Worm (Caenorhabditis elegans) whole organism, young adult: Measurements from ENCODE around the gene ash-2.

Experiments
- B0261.1 ChIP-seq: sonication (generic microtip); optimal IDR thresholded peaks from 2 replicates; lab custom pipeline; 2016; ENCODE audit warnings: mild to moderate bottlenecking, missing genetic modification characterization, moderate library complexity, missing compliant biosample characterization
- F37B4.10 ChIP-seq: fragments of 200-800 bp; sonication (Bioruptor generic); IDR thresholded peaks from 2 replicates; pipeline ENCODE4 v1.3.6; 2022; ENCODE audit warnings: missing genetic modification characterization, missing compliant biosample characterization
- F49E8.2 ChIP-seq: sonication (generic microtip); optimal IDR thresholded peaks from 3 replicates; lab custom pipeline; 2017; ENCODE audit warnings: missing genetic modification characterization, mild to moderate bottlenecking, missing compliant biosample characterization, antibody characterized with exemption, moderate library complexity; ENCODE audit not compliant: insufficient read depth
- F52B5.7 ChIP-seq: sonication (generic microtip); optimal IDR thresholded peaks from 2 replicates; lab custom pipeline; 2016; ENCODE audit warnings: mild to moderate bottlenecking, missing genetic modification characterization, missing compliant biosample characterization
- K12H6.12 ChIP-seq: fragments of 200-800 bp; sonication (Bioruptor generic); optimal IDR thresholded peaks from 2 replicates; lab custom pipeline; 2018; ENCODE audit warnings: mild to moderate bottlenecking, missing genetic modification characterization, missing compliant biosample characterization
- Y53G8AR.9 ChIP-seq: fragments of 200-800 bp; sonication (Bioruptor generic); conservative IDR thresholded peaks from 2 replicates; pipeline ENCODE4 v1.3.6; 2022; ENCODE audit warnings: missing genetic modification reagents, missing genetic modification characterization, missing compliant biosample characterization
- Y67H2A.10 ChIP-seq: fragments of 200-800 bp; sonication (Bioruptor generic); conservative IDR thresholded peaks from 2 replicates; pipeline ENCODE4 v1.3.6; 2022; ENCODE audit warnings: missing genetic modification reagents, missing genetic modification characterization, missing compliant biosample characterization
- Y79H2A.3 ChIP-seq: fragments of 200-800 bp; sonication (Bioruptor generic); conservative IDR thresholded peaks from 2 replicates; pipeline ENCODE4 v1.3.6; 2022; ENCODE audit warnings: missing genetic modification reagents, missing genetic modification characterization, missing compliant biosample characterization
- ZK185.1 ChIP-seq: sonication (generic microtip); optimal IDR thresholded peaks from 2 replicates; lab custom pipeline; 2016; ENCODE audit warnings: mild to moderate bottlenecking, missing genetic modification characterization, missing compliant biosample characterization; ENCODE audit not compliant: poor library complexity, severe bottlenecking
- aptf-2 ChIP-seq: fragments of 200-800 bp; sonication (Bioruptor generic); conservative IDR thresholded peaks from 2 replicates; pipeline ENCODE4 v1.3.6; 2022; ENCODE audit warnings: missing genetic modification reagents, missing genetic modification characterization, missing compliant biosample characterization
- atf-7 ChIP-seq: sonication (generic microtip); optimal IDR thresholded peaks from 2 replicates; lab custom pipeline; 2017; ENCODE audit warnings: mild to moderate bottlenecking, missing genetic modification characterization, missing compliant biosample characterization
- bed-1 ChIP-seq: fragments of 200-800 bp; sonication (Bioruptor generic); IDR thresholded peaks from 2 replicates; pipeline ENCODE4 v1.3.6; 2022; ENCODE audit warnings: missing genetic modification reagents, missing genetic modification characterization, missing compliant biosample characterization
- cebp-1 ChIP-seq, 2 experiments: fragments of 200-800 bp in 1 of 2; sonication (Bioruptor generic) in 1 of 2; sonication (generic microtip) in 1 of 2; IDR thresholded peaks in 1 of 2; optimal IDR thresholded peaks in 1 of 2; 2 replicates each; pipeline versions ENCODE4 v1.3.6 to Lab custom; 2017 to 2022; ENCODE audit warnings: missing compliant biosample characterization in 2 of 2, missing genetic modification characterization in 2 of 2, mild to moderate bottlenecking in 1 of 2, missing genetic modification reagents in 1 of 2, moderate library complexity in 1 of 2
- ceh-100 ChIP-seq: fragments of 200-800 bp; sonication (Bioruptor generic); IDR thresholded peaks from 2 replicates; pipeline ENCODE4 v1.3.6; 2022; ENCODE audit warnings: missing genetic modification reagents, missing genetic modification characterization, missing compliant biosample characterization
- ceh-58 ChIP-seq: fragments of 200-800 bp; sonication (Bioruptor generic); IDR thresholded peaks from 2 replicates; pipeline ENCODE4 v1.3.6; 2022; ENCODE audit warnings: missing genetic modification characterization, missing compliant biosample characterization
- die-1 ChIP-seq: sonication (generic microtip); optimal IDR thresholded peaks from 2 replicates; lab custom pipeline; 2016; ENCODE audit warnings: missing genotype, mild to moderate bottlenecking, missing genetic modification characterization, missing compliant biosample characterization
- dox-1 ChIP-seq: fragments of 200-800 bp; sonication (Bioruptor generic); IDR thresholded peaks from 2 replicates; pipeline ENCODE4 v1.3.6; 2022; ENCODE audit warnings: missing genetic modification reagents, missing genetic modification characterization, missing compliant biosample characterization
- dpff-1 ChIP-seq: sonication (generic microtip); optimal IDR thresholded peaks from 2 replicates; lab custom pipeline; 2017; ENCODE audit warnings: mild to moderate bottlenecking, missing genetic modification characterization, missing compliant biosample characterization
- hlh-12 ChIP-seq: sonication (generic microtip); optimal IDR thresholded peaks from 2 replicates; lab custom pipeline; 2016; ENCODE audit warnings: missing genetic modification characterization, missing compliant biosample characterization
- let-526 ChIP-seq: fragments of 200-800 bp; sonication (Bioruptor generic); IDR thresholded peaks from 2 replicates; pipeline ENCODE4 v1.3.6; 2022; ENCODE audit warnings: missing genetic modification reagents, missing genetic modification characterization, missing compliant biosample characterization
- lir-1 ChIP-seq: fragments of 200-800 bp; sonication (Bioruptor generic); conservative IDR thresholded peaks from 2 replicates; pipeline ENCODE4 v1.3.6; 2022; ENCODE audit warnings: missing genetic modification reagents, missing genetic modification characterization, missing compliant biosample characterization
- madf-3 ChIP-seq: fragments of 200-800 bp; sonication (Bioruptor generic); IDR thresholded peaks from 2 replicates; pipeline ENCODE4 v1.3.6; 2022; ENCODE audit warnings: missing genetic modification reagents, missing genetic modification characterization, missing compliant biosample characterization
- madf-6 ChIP-seq: fragments of 200-800 bp; sonication (Bioruptor generic); IDR thresholded peaks from 2 replicates; pipeline ENCODE4 v1.3.6; 2022; ENCODE audit warnings: missing genetic modification reagents, missing genetic modification characterization, missing compliant biosample characterization
- nfya-1 ChIP-seq: sonication (generic microtip); optimal IDR thresholded peaks from 2 replicates; lab custom pipeline; 2017; ENCODE audit warnings: antibody characterized with exemption, missing compliant biosample characterization, missing genetic modification characterization, borderline replicate concordance; ENCODE audit not compliant: insufficient read depth
- nhr-80 ChIP-seq: sonication (generic microtip); optimal IDR thresholded peaks from 2 replicates; lab custom pipeline; 2016; ENCODE audit warnings: missing genetic modification characterization, missing compliant biosample characterization
- pbrm-1 ChIP-seq: fragments of 200-800 bp; sonication (Bioruptor generic); IDR thresholded peaks from 2 replicates; pipeline ENCODE4 v1.3.6; 2022; ENCODE audit warnings: missing genetic modification reagents, missing genetic modification characterization, missing compliant biosample characterization
- rcor-1 ChIP-seq: fragments of 200-800 bp; sonication (Bioruptor generic); IDR thresholded peaks from 2 replicates; pipeline ENCODE4 v1.3.6; 2022; ENCODE audit warnings: missing genetic modification reagents, missing genetic modification characterization, missing compliant biosample characterization
- rec-8 ChIP-seq, 2 experiments: sonication (generic microtip); optimal IDR thresholded peaks; 2 replicates each; lab custom pipeline; 2016; ENCODE audit warnings: mild to moderate bottlenecking in 2 of 2, missing genetic modification characterization in 2 of 2, missing genetic modification reagents in 2 of 2, missing genotype in 2 of 2, missing biosample characterization in 1 of 2, missing compliant biosample characterization in 1 of 2, moderate library complexity in 1 of 2
- snpc-4 ChIP-seq, 5 experiments: fragments of 150-350 bp in 1 of 5; sonication (generic microtip) in 4 of 5; optimal IDR thresholded peaks; 2 replicates each; lab custom pipeline; 2014 to 2018; ENCODE audit warnings: missing genetic modification characterization in 5 of 5, missing biosample characterization in 3 of 5, antibody characterized with exemption in 2 of 5, mild to moderate bottlenecking in 2 of 5, missing compliant biosample characterization in 2 of 5, missing genotype in 2 of 5, moderate library complexity in 2 of 5, missing genetic modification reagents in 1 of 5
- sptf-2 ChIP-seq: fragments of 200-800 bp; sonication (Bioruptor generic); optimal IDR thresholded peaks from 2 replicates; lab custom pipeline; 2018; ENCODE audit warnings: mild to moderate bottlenecking, missing genetic modification characterization, missing compliant biosample characterization
- tbx-9 ChIP-seq: sonication (generic microtip); optimal IDR thresholded peaks from 2 replicates; lab custom pipeline; 2016; ENCODE audit warnings: borderline replicate concordance, missing genetic modification characterization, inconsistent platforms, missing compliant biosample characterization
- unc-130 ChIP-seq: sonication (generic microtip); optimal IDR thresholded peaks from 2 replicates; lab custom pipeline; 2016; ENCODE audit warnings: missing genetic modification reagents, missing genetic modification characterization, missing compliant biosample characterization
- ztf-18 ChIP-seq: sonication (generic microtip); optimal IDR thresholded peaks from 2 replicates; lab custom pipeline; 2016; ENCODE audit warnings: missing genotype, mild to moderate bottlenecking, missing genetic modification characterization, missing compliant biosample characterization
- ztf-22 ChIP-seq: fragments of 200-800 bp; sonication (Bioruptor generic); optimal IDR thresholded peaks from 2 replicates; lab custom pipeline; 2018; ENCODE audit warnings: mild to moderate bottlenecking, missing genetic modification characterization, moderate library complexity, missing compliant biosample characterization

Gene ash-2

ce11 chrII:11979449-11980095 is at the start of gene ash-2, which contains the start of gene Y17G7B.20:
Gene ash-2, plus strand, starts transcription at chrII:11979838.
Gene Y17G7B.20, minus strand, starts transcription at chrII:11979844.
- TF ChIP-seq rcor-1 (GFP tag; lab: Robert Waterston, UW) (no peak), dpff-1 (tag; lab: Kevin White, UChicago) (no peak), sptf-2 (GFP tag; lab: Kevin White, UChicago) (no peak), madf-3 (peak; percentile 98), F37B4.10 (no peak), snpc-4 (GFP tag; optimal IDR thresholded peaks at IDR 0.05; lab: Kevin White, UChicago) (no peak), snpc-4 (tag; optimal IDR thresholded peaks at IDR 0.05; lab: Kevin White, UChicago) (no peak), F52B5.7 (tag; lab: Kevin White, UChicago) (no peak), pbrm-1 (GFP tag; lab: Robert Waterston, UW) (0 out of 2 replicates have a peak, but pooled peaks have one; percentile 7), Y67H2A.10 (0 out of 2 replicates have a peak, but pooled peaks have one; percentile 28), ZK185.1 (tag; lab: Kevin White, UChicago) (no peak), cebp-1 (GFP tag; IDR thresholded peaks at IDR 0.05; lab: Robert Waterston, UW) (peak; percentile 81), cebp-1 (tag; optimal IDR thresholded peaks at IDR 0.05; lab: Kevin White, UChicago) (peak; percentile 82), madf-6 (GFP tag; lab: Robert Waterston, UW) (no peak), rec-8 (tag; optimal IDR thresholded peaks at IDR 0.05; lab: Kevin White, UChicago) (no peak), F49E8.2 (no peak), bed-1 (no peak)

- TF ChIP-seq lir-1 (GFP tag; lab: Robert Waterston, UW), result no peak
- no peak for TF ChIP-seq tbx-9 (tag; lab: Kevin White, UChicago)
- TF ChIP-seq ztf-18 (tag; lab: Kevin White, UChicago), result no peak
- TF ChIP-seq dox-1 (GFP tag; lab: Robert Waterston, UW), result no peak
- no peak for TF ChIP-seq ceh-100 (GFP tag; lab: Robert Waterston, UW)
- TF ChIP-seq nfya-1, result no peak
These were observed 49.5 kb upstream of the ash-2 start for ce11 chrII:11930132-11930531.

ce11 chrII:11935266-11935665 is 44.4 kb upstream of the ash-2 start, which contains the start of gene lin-29:
Gene lin-29, minus strand, starts transcription at chrII:11935343.
- TF ChIP-seq die-1 (tag; lab: Kevin White, UChicago) (no peak), dox-1 (GFP tag; lab: Robert Waterston, UW) (no peak), let-526 (GFP tag; lab: Robert Waterston, UW) (no peak), unc-130 (GFP tag; lab: Kevin White, UChicago) (no peak), nfya-1 (no peak), ztf-22 (GFP tag; lab: Kevin White, UChicago) (no peak), aptf-2 (GFP tag; lab: Robert Waterston, UW) (no peak), Y79H2A.3 (GFP tag; lab: Robert Waterston, UW) (no peak), ceh-58 (GFP tag; lab: Robert Waterston, UW) (no peak), hlh-12 (tag; lab: Kevin White, UChicago) (no peak), K12H6.12 (tag; lab: Kevin White, UChicago) (no peak), Y53G8AR.9 (no peak)
- TF ChIP-seq, all 124 proteins: peak for 0

ce11 chrII:11936393-11936792 is 43.2 kb upstream of the ash-2 start:
- no peak for TF ChIP-seq B0261.1 (tag; lab: Kevin White, UChicago)
- no peak for TF ChIP-seq atf-7 (tag; lab: Kevin White, UChicago)
- TF ChIP-seq nhr-80 (tag; lab: Kevin White, UChicago), result peak; percentile 54
